Fruit fly (Drosophila melanogaster): Measurements from ENCODE around the gene spict.
A peak's percentile ranks its signal among the peaks of the same experiment; 100 is the strongest.

spict gene

DNA sequence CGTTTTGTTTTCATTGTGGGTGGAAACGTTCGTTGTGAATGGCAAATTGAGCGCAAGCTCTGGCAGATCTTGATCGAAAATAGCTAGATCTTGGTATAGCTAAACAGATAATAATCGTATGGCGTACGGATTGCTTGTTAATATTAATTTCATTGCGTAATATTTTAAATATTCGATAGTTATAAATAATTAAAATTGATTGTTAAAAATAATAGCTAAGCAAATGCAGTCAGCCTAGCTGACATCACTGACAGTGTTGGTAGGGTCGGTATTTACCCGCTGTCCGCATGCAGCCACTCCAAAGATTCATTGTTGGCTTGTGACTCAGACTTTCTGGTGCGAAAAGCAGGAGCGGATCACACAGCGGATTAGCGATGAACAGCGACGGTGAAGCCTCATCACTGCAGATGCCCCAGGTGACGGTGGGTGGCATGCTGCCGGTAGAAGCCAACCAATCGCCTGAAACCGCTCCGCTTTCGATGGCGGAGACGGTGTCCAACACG, at the start of gene spict, which contains the start of gene CG5776 (continued):
- TF ChIP-seq Camta (GFP tag; optimal IDR thresholded peaks at IDR 0.05) (no peak), CG33557 (GFP tag; optimal IDR thresholded peaks at IDR 0.05) (peak; percentile 60), al (GFP tag; IDR thresholded peaks at IDR 0.05) (peak; percentile 78), wor (GFP tag; IDR thresholded peaks at IDR 0.05) (peak; percentile 73), dimm (GFP tag; IDR thresholded peaks at IDR 0.05) (no peak), lmd (GFP tag; IDR thresholded peaks at IDR 0.05) (peak; percentile 83), CG10462 (GFP tag; optimal IDR thresholded peaks at IDR 0.05) (no peak), trh (GFP tag; optimal IDR thresholded peaks at IDR 0.05) (no peak), Trl (optimal IDR thresholded peaks at IDR 0.05) (no peak), Trl (GFP tag; optimal IDR thresholded peaks at IDR 0.05) (no peak), CG12659 (GFP tag; optimal IDR thresholded peaks at IDR 0.05) (peak; percentile 88), vfl (GFP tag; optimal IDR thresholded peaks at IDR 0.05) (no peak), CG7987 (GFP tag; optimal IDR thresholded peaks at IDR 0.05) (peak; percentile 21), CG43689 (GFP tag; IDR thresholded peaks at IDR 0.05) (0 out of 2 replicates have a peak, but pooled peaks have one; percentile 35), nmo (GFP tag; optimal IDR thresholded peaks at IDR 0.05) (peak; percentile 85), CG2116 (GFP tag; optimal IDR thresholded peaks at IDR 0.05) (peak; percentile 75), CG17612 (GFP tag; IDR thresholded peaks at IDR 0.05) (no peak), E2f2 (GFP tag; IDR thresholded peaks at IDR 0.05) (peak; percentile 79), Optix (GFP tag; IDR thresholded peaks at IDR 0.05) (peak; percentile 64; the same call in 1 of the 3 replicates), CG14860 (GFP tag; IDR thresholded peaks at IDR 0.05; ENCODE audit: partially characterized antibody) (no peak), CG31224 (GFP tag; IDR thresholded peaks at IDR 0.05) (peak; percentile 82), sna (GFP tag; IDR thresholded peaks at IDR 0.05; ENCODE audit: partially characterized antibody) (no peak), Ptx1 (GFP tag; IDR thresholded peaks at IDR 0.05) (peak; percentile 89), stc (GFP tag; IDR thresholded peaks at IDR 0.05) (peak; percentile 74), CG17912 (GFP tag; optimal IDR thresholded peaks at IDR 0.05) (no peak), CG9876 (GFP tag; optimal IDR thresholded peaks at IDR 0.05) (peak; percentile 12), CG12769 (tag; optimal IDR thresholded peaks at IDR 0.05) (peak; percentile 89), pros (GFP tag; optimal IDR thresholded peaks at IDR 0.05) (no peak), Nf-YC (tag; optimal IDR thresholded peaks at IDR 0.05) (peak; percentile 66), repo (GFP tag; optimal IDR thresholded peaks at IDR 0.05) (no peak), Sry-β (GFP tag; optimal IDR thresholded peaks at IDR 0.05) (peak; percentile 99), CG4360 (GFP tag; IDR thresholded peaks at IDR 0.05) (0 out of 2 replicates have a peak, but pooled peaks have one; percentile 10), Myb (GFP tag; optimal IDR thresholded peaks at IDR 0.05) (peak; percentile 22), CG18262 (tag; optimal IDR thresholded peaks at IDR 0.05) (peak; percentile 64), ewg (GFP tag; optimal IDR thresholded peaks at IDR 0.05) (peak; percentile 60), dm (GFP tag; optimal IDR thresholded peaks at IDR 0.05) (peak; percentile 47), amos (GFP tag; IDR thresholded peaks at IDR 0.05; ENCODE audit: partially characterized antibody) (peak; percentile 34; the same call in 1 of the 2 replicates), dpn (GFP tag; optimal IDR thresholded peaks at IDR 0.05) (peak in 1 of 2 experiments; percentile 28), CG18476 (GFP tag; optimal IDR thresholded peaks at IDR 0.05) (peak; percentile 66), CG8765 (GFP tag; IDR thresholded peaks at IDR 0.05) (peak; percentile 65), CG1024 (GFP tag; IDR thresholded peaks at IDR 0.05) (no peak), CG32772 (GFP tag; IDR thresholded peaks at IDR 0.05) (peak; percentile 84), unpg (GFP tag; optimal IDR thresholded peaks at IDR 0.05) (peak; percentile 82), Doc3 (GFP tag; IDR thresholded peaks at IDR 0.05; ENCODE audit: partially characterized antibody) (no peak), insv (GFP tag; optimal IDR thresholded peaks at IDR 0.05) (no peak), CG8388 (GFP tag; optimal IDR thresholded peaks at IDR 0.05) (peak; percentile 69), Usf (GFP tag; optimal IDR thresholded peaks at IDR 0.05) (peak; percentile 67), CG42726 (GFP tag; IDR thresholded peaks at IDR 0.05; ENCODE audit: partially characterized antibody) (no peak), Scr (GFP tag; IDR thresholded peaks at IDR 0.05; ENCODE audit: partially characterized antibody) (peak; percentile 60), knrl (GFP tag; IDR thresholded peaks at IDR 0.05; ENCODE audit: partially characterized antibody) (0 out of 3 replicates have a peak, but pooled peaks have one; percentile 38)
